Worm (Caenorhabditis elegans): ENCODE results near the gene cec-8.
A peak's percentile ranks its signal among the peaks of the same experiment; 100 is the strongest.

Gene cec-8

DNA sequence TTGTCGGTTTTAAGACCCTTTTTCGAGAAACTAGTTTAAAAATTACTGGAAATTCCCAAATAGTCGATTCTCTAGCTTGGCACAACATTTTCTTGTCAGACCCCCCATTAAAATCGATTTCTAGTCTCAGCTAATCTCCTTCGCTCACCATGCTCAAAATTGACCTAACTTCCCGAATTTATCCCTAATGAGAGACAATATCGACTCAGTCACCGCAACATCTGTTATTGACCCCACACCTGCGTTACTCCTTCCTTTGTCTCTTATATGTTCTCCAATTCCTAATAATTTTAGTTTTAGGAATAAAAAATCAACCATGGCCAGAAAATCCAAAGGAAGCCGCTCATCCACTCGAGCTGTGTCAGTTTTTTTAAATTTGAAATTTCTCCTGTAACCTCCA lies at the start of gene cec-8:
cec-8 (plus strand) TSS at position 301 of the 400 bp plus-strand sequence.
- no peak for TF ChIP-seq ceh-16 (tag; optimal IDR thresholded peaks at IDR 0.05)
- no peak for TF ChIP-seq lin-11 (tag; optimal IDR thresholded peaks at IDR 0.05)
- TF ChIP-seq ztf-4 (tag; optimal IDR thresholded peaks at IDR 0.05) = no peak
- TF ChIP-seq ztf-1 (GFP tag; conservative IDR thresholded peaks at IDR 0.05) = no peak
- no peak for TF ChIP-seq C34F6.9 (tag; optimal IDR thresholded peaks at IDR 0.05)
- no peak for TF ChIP-seq lin-39 (tag; optimal IDR thresholded peaks at IDR 0.05)
- no peak for TF ChIP-seq nhr-23 (tag; optimal IDR thresholded peaks at IDR 0.05)
- no peak for TF ChIP-seq nhr-11 (tag; optimal IDR thresholded peaks at IDR 0.05)
- no peak for TF ChIP-seq nhr-237 (tag; optimal IDR thresholded peaks at IDR 0.05)
- no peak for TF ChIP-seq mab-5 (tag; optimal IDR thresholded peaks at IDR 0.05)

DNA sequence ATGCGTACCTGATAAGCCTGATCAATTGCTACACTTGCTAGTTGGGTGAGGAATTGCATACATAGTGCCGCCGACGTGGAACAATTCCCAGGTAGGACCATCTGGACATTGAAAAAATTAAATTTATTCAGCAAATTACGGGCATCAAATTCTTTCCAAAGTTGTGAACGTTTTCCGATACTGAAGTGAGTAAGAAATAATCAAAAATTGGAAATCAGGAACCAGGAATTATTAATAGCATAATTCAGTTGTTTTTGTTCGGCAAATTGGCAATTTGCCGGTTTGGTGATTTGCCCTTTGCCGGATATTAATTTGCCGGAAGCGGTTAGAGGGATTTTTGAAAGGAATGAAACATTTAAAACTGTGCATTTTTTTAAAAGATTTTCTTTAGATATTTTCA lies 47.9 kb upstream of the cec-8 start, which contains the start of gene gsto-3:
gsto-3 (minus strand) TSS at position 101 of the 400 bp plus-strand sequence.
- TF ChIP-seq egl-27 (tag; optimal IDR thresholded peaks at IDR 0.05) (no peak), mbf-1 (tag; optimal IDR thresholded peaks at IDR 0.05) (no peak), ZK546.5 (tag; optimal IDR thresholded peaks at IDR 0.05) (no peak), lin-39 (tag; optimal IDR thresholded peaks at IDR 0.05) (no peak), sma-3 (GFP tag; optimal IDR thresholded peaks at IDR 0.05) (no peak), sem-4 (tag; optimal IDR thresholded peaks at IDR 0.05) (no peak)

DNA sequence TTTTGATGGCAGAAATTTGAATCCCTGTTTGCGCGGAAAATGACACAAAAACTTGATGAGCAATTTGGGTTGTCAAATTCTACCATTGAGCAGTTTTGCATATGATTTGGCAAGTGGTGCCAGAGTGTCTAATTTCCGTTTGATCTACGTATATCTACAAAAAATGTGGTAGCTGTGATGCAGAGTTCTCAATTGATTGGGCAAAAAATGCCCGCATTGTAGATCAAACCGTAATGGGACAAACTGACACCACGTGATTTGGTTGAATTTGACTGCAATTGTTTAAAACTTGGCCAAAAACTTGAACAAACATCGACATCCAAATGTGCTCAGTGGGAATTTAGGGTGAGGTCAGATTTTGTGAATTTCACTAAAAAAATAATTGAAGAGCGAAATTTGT lies 46.7 kb upstream of the cec-8 start, which contains the start of gene K10F12.7:
K10F12.7 (minus strand) TSS at position 101 of the 400 bp plus-strand sequence.
- TF ChIP-seq lin-39 (tag; optimal IDR thresholded peaks at IDR 0.05) (no peak), ztf-1 (GFP tag; conservative IDR thresholded peaks at IDR 0.05) (no peak), dmd-4 (tag; optimal IDR thresholded peaks at IDR 0.05) (no peak), alr-1 (tag; optimal IDR thresholded peaks at IDR 0.05) (no peak), nhr-10 (tag; optimal IDR thresholded peaks at IDR 0.05) (no peak)

DNA sequence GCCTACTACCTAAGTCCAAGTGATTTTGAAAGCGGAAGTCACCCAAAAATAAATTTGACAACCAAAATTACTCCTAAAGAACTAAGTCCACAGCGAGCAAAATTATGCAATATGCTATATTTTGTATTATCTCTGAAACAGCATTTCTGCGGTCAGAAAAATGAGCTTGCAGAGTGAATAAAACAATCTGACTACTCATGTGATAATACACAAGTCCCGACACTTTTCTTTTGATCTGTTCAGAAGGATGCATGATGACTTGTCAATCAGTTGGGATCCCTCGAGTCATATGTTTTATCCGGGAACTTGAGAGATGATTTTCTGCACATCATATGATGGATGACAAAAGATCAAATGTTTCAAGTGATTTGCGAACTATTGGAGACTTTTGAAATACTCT lies 44.1 kb upstream of the cec-8 start:
- TF ChIP-seq aly-2 (tag; optimal IDR thresholded peaks at IDR 0.05) (no peak), nhr-129 (tag; optimal IDR thresholded peaks at IDR 0.05) (peak; percentile 32), ceh-16 (tag; optimal IDR thresholded peaks at IDR 0.05) (no peak)

DNA sequence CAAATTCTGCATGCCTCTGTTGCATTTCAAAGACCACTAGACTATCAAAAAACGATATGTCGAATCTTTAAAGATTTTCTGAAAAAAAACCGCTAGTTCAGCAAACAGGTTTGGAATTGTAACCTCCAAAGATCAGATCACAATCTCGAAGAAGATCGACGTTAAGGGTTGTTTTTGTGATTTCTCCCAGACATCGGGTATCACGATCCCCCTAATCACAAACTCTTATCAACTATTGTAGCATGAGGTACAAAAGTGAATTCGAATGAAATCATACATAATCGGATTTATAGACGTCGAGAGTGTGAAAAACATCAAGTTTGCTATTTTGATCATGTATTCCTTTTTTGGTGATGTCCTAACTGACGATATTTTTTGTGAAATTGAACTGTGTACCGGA lies 28.2 kb upstream of the cec-8 start:
- no peak for TF ChIP-seq ztf-11 (tag; optimal IDR thresholded peaks at IDR 0.05)
- no peak for TF ChIP-seq ama-1 (optimal IDR thresholded peaks at IDR 0.05)

DNA sequence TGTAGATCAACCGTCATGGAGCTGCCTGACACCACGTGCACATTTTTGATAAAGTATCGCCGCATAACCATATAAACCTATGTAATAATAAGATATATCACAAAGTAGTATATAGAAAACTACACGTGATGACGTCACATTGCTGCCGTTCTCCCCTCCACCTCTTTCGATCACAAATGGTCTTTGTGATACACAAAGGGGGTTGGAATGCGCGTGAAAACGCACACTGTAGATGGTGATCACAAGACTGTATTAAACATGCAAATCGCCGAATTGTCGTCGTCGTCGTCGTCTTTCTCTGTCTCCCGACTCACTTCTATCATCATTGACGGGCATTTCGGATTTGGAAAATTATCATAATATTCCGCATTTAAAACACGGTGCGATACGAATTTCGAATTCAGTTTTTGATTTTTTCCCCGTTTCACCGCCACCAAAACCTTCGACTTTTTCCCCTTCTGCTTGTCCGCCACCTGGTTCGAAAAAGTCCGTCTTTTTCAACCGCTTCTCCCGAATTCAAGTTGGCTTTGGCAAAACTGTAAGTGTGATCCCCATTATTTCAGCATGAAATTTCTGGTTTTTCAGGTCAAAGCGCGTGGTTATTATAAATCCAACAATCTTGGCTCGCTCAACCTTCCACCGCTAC lies 26.8 kb upstream of the cec-8 start, which contains the start of the genes Y55B1BL.1 and Y55B1BL.2:
Y55B1BL.1 (plus strand) TSS at position 217 of the 646 bp plus-strand sequence.
Y55B1BL.2 (plus strand) TSS at position 596 of the 646 bp plus-strand sequence.
- peak; percentile 40 for TF ChIP-seq nhr-25 (tag; optimal IDR thresholded peaks at IDR 0.05)
- TF ChIP-seq nhr-129 (tag; optimal IDR thresholded peaks at IDR 0.05) = peak; percentile 19
- no peak for TF ChIP-seq C34F6.9 (tag; optimal IDR thresholded peaks at IDR 0.05)

DNA sequence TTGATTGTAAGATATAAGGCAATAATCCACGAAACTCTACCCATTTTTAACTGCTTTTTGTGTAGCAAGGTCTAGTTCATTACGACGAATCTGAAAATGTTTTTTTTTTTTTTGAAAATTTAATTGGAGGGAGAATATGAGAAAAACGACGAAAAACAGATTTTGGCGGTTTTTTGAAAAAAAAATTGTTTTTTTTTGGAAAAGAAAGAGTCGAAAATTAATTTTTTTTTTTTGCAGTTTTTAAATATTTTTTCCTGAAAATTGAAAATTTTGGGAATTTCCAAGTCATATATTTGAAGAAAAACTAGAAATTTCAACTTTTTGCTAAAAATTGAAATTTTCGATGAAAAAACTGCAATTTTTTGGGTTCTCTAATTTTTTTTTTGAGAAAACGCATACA lies 10.5 kb upstream of the cec-8 start, which contains the start of gene stim-1:
stim-1 (minus strand) TSS at position 101 of the 400 bp plus-strand sequence.
- no peak for TF ChIP-seq sma-9 (GFP tag; optimal IDR thresholded peaks at IDR 0.05)
- TF ChIP-seq sma-9 (tag; optimal IDR thresholded peaks at IDR 0.05) = no peak
- TF ChIP-seq blmp-1 (tag; optimal IDR thresholded peaks at IDR 0.05; ENCODE audit: insufficient read depth) = no peak
- no peak for TF ChIP-seq gmeb-1 (tag; optimal IDR thresholded peaks at IDR 0.05)
- TF ChIP-seq elt-3 (tag; optimal IDR thresholded peaks at IDR 0.05) = no peak
- TF ChIP-seq nhr-21 (tag; optimal IDR thresholded peaks at IDR 0.05) = no peak
- no peak for TF ChIP-seq aly-2 (tag; optimal IDR thresholded peaks at IDR 0.05)
- TF ChIP-seq lsy-2 (tag; optimal IDR thresholded peaks at IDR 0.05) = no peak
- TF ChIP-seq nhr-11 (tag; optimal IDR thresholded peaks at IDR 0.05) = no peak
- TF ChIP-seq ceh-82 (tag; optimal IDR thresholded peaks at IDR 0.05) = no peak
- TF ChIP-seq sem-4 (tag; optimal IDR thresholded peaks at IDR 0.05) = no peak
- TF ChIP-seq skn-1 (tag; optimal IDR thresholded peaks at IDR 0.05) = no peak
- TF ChIP-seq ztf-1 (GFP tag; conservative IDR thresholded peaks at IDR 0.05) = no peak
- TF ChIP-seq dmd-4 (tag; optimal IDR thresholded peaks at IDR 0.05) = no peak
- no peak for TF ChIP-seq egl-27 (tag; optimal IDR thresholded peaks at IDR 0.05)
- TF ChIP-seq mbf-1 (tag; optimal IDR thresholded peaks at IDR 0.05) = no peak
- TF ChIP-seq nhr-237 (tag; optimal IDR thresholded peaks at IDR 0.05) = no peak
- no peak for TF ChIP-seq crh-2 (tag; optimal IDR thresholded peaks at IDR 0.05)
- TF ChIP-seq ztf-11 (tag; optimal IDR thresholded peaks at IDR 0.05) = no peak
- TF ChIP-seq ama-1 (optimal IDR thresholded peaks at IDR 0.05) = no peak

Data from whole organism, L2 larva.